Fruit fly (Drosophila melanogaster) whole organism, embryonic: ENCODE results near the gene Ppox.

Source experiments
- Asciz ChIP-seq: fragments of 200-800 bp; sonication (Bioruptor generic); optimal IDR thresholded peaks from 2 replicates; lab custom pipeline; 2017; ENCODE audit warnings: missing biosample characterization, mild to moderate bottlenecking, missing genetic modification characterization, missing genetic modification reagents
- B-H1 ChIP-seq: fragments of 200-800 bp; sonication (Bioruptor generic); IDR thresholded peaks from 3 replicates; pipeline ENCODE4 v1.3.6; 2022; ENCODE audit warnings: missing biosample characterization, missing genetic modification characterization
- CG10274 ChIP-seq: fragments of 200-800 bp; sonication (Bioruptor generic); optimal IDR thresholded peaks from 3 replicates; lab custom pipeline; 2017; ENCODE audit warnings: missing biosample characterization, mild to moderate bottlenecking, missing genetic modification characterization
- CG10431 ChIP-seq: fragments of 200-800 bp; sonication (Bioruptor generic); optimal IDR thresholded peaks from 3 replicates; lab custom pipeline; 2018; ENCODE audit warnings: missing biosample characterization, mild to moderate bottlenecking, missing genetic modification characterization
- CG11560 ChIP-seq: fragments of 200-800 bp; sonication (Bioruptor generic); IDR thresholded peaks from 3 replicates; pipeline ENCODE4 v1.3.6; 2022; ENCODE audit warnings: missing biosample characterization, missing genetic modification characterization
- CG11695 ChIP-seq: fragments of 200-800 bp; sonication (Bioruptor generic); IDR thresholded peaks from 3 replicates; pipeline ENCODE4 v1.3.6; 2022; ENCODE audit warnings: missing biosample characterization, missing genetic modification characterization
- CG12769 ChIP-seq: fragments of 200-800 bp; sonication (Bioruptor generic); optimal IDR thresholded peaks from 2 replicates; lab custom pipeline; 2019; ENCODE audit warnings: missing biosample characterization, mild to moderate bottlenecking, missing genetic modification characterization, moderate library complexity
- CG17186 ChIP-seq: fragments of 200-800 bp; sonication (Bioruptor generic); optimal IDR thresholded peaks from 3 replicates; lab custom pipeline; 2017; ENCODE audit warnings: missing biosample characterization, missing genetic modification reagents, missing genetic modification characterization
- CG17385 ChIP-seq: fragments of 200-800 bp; sonication (Bioruptor generic); optimal IDR thresholded peaks from 3 replicates; lab custom pipeline; 2018; ENCODE audit warnings: missing biosample characterization, mild to moderate bottlenecking, missing genetic modification characterization
- CG17612 ChIP-seq: fragments of 200-800 bp; sonication (Bioruptor generic); IDR thresholded peaks from 2 replicates; pipeline ENCODE4 v1.3.6; 2022; ENCODE audit warnings: missing biosample characterization, missing genetic modification characterization
- CG2199 ChIP-seq: fragments of 200-800 bp; sonication (Bioruptor generic); IDR thresholded peaks from 3 replicates; pipeline ENCODE4 v1.3.6; 2022; ENCODE audit warnings: missing biosample characterization, missing genetic modification characterization
- CG4424 ChIP-seq: fragments of 200-800 bp; sonication (Bioruptor generic); optimal IDR thresholded peaks from 3 replicates; lab custom pipeline; 2016; ENCODE audit warnings: missing biosample characterization, missing genetic modification characterization
- CG4730 ChIP-seq: fragments of 200-800 bp; sonication (Bioruptor generic); IDR thresholded peaks from 2 replicates; pipeline ENCODE4 v1.3.6; 2022; ENCODE audit warnings: missing biosample characterization, missing genetic modification characterization
- CG6689 ChIP-seq: fragments of 200-800 bp; sonication (Bioruptor generic); IDR thresholded peaks from 2 replicates; pipeline ENCODE4 v1.3.6; 2022; ENCODE audit warnings: missing biosample characterization, missing genetic modification characterization
- CG7745 ChIP-seq: fragments of 200-800 bp; sonication (Bioruptor generic); optimal IDR thresholded peaks from 2 replicates; lab custom pipeline; 2018; ENCODE audit warnings: missing biosample characterization, mild to moderate bottlenecking, missing genetic modification characterization, moderate library complexity
- CG7786 ChIP-seq: fragments of 200-800 bp; sonication (Bioruptor generic); optimal IDR thresholded peaks from 2 replicates; lab custom pipeline; 2016; ENCODE audit warnings: missing biosample characterization, missing genetic modification characterization
- CG7987 ChIP-seq: fragments of 200-800 bp; sonication (Bioruptor generic); optimal IDR thresholded peaks from 2 replicates; lab custom pipeline; 2018; ENCODE audit warnings: missing biosample characterization, mild to moderate bottlenecking, missing genetic modification characterization, moderate library complexity
- CG9437 ChIP-seq: fragments of 200-800 bp; sonication (Bioruptor generic); optimal IDR thresholded peaks from 2 replicates; lab custom pipeline; 2018; ENCODE audit warnings: missing biosample characterization, mild to moderate bottlenecking, missing genetic modification characterization
- CHES-1-like ChIP-seq: fragments of 200-800 bp; sonication (Bioruptor generic); optimal IDR thresholded peaks from 2 replicates; lab custom pipeline; 2016; ENCODE audit warnings: missing biosample characterization, missing genetic modification characterization
- Dbx ChIP-seq: fragments of 200-800 bp; sonication (Bioruptor generic); IDR thresholded peaks from 3 replicates; pipeline ENCODE4 v1.3.6; 2022; ENCODE audit warnings: missing biosample characterization, missing genetic modification characterization
- Drgx ChIP-seq: fragments of 200-800 bp; sonication (Bioruptor generic); IDR thresholded peaks from 2 replicates; pipeline ENCODE4 v1.3.6; 2022; ENCODE audit warnings: missing biosample characterization, missing genetic modification characterization
- E2f1 ChIP-seq: fragments of 200-800 bp; sonication (Bioruptor generic); IDR thresholded peaks from 2 replicates; pipeline ENCODE4 v1.3.6; 2022; ENCODE audit warnings: missing biosample characterization, missing genetic modification characterization
- Fer1 ChIP-seq: fragments of 200-800 bp; sonication (Bioruptor generic); optimal IDR thresholded peaks from 2 replicates; lab custom pipeline; 2017; ENCODE audit warnings: missing biosample characterization, mild to moderate bottlenecking, missing genetic modification characterization
- HLH3B ChIP-seq: fragments of 200-800 bp; sonication (Bioruptor generic); IDR thresholded peaks from 2 replicates; pipeline ENCODE4 v1.3.6; 2022; ENCODE audit warnings: missing biosample characterization, missing genetic modification characterization
- Max ChIP-seq: fragments of 200-800 bp; sonication (Bioruptor generic); optimal IDR thresholded peaks from 2 replicates; lab custom pipeline; 2016; ENCODE audit warnings: missing biosample characterization, mild to moderate bottlenecking, missing genetic modification characterization
- Med ChIP-seq: fragments of 200-800 bp; sonication (Bioruptor generic); peaks from one replicate; lab custom pipeline; 2016; ENCODE audit warnings: missing biosample characterization, missing genetic modification characterization, mild to moderate bottlenecking, inconsistent platforms, moderate library complexity
- Meics ChIP-seq: fragments of 200-800 bp; sonication (Bioruptor generic); optimal IDR thresholded peaks from 2 replicates; lab custom pipeline; 2017; ENCODE audit warnings: missing biosample characterization, mild to moderate bottlenecking, missing genetic modification characterization
- NfI ChIP-seq: fragments of 200-800 bp; sonication (Bioruptor generic); optimal IDR thresholded peaks from 3 replicates; lab custom pipeline; 2018; ENCODE audit warnings: missing biosample characterization, mild to moderate bottlenecking, missing genetic modification characterization, moderate library complexity
- Ptx1 ChIP-seq: fragments of 200-800 bp; sonication (Bioruptor generic); IDR thresholded peaks from 2 replicates; pipeline ENCODE4 v1.3.6; 2022; ENCODE audit warnings: missing biosample characterization, missing genetic modification characterization
- Ssrp ChIP-seq: fragments of 200-800 bp; sonication (Bioruptor generic); optimal IDR thresholded peaks from 2 replicates; lab custom pipeline; 2018; ENCODE audit warnings: missing biosample characterization, mild to moderate bottlenecking, missing genetic modification characterization, moderate library complexity
- Taf1 ChIP-seq: fragments of 200-800 bp; sonication (Bioruptor generic); IDR thresholded peaks from 2 replicates; pipeline ENCODE4 v1.3.6; 2022; ENCODE audit warnings: missing biosample characterization, missing genetic modification characterization
- Xrp1 ChIP-seq: fragments of 200-800 bp; sonication (Bioruptor generic); IDR thresholded peaks from 2 replicates; pipeline ENCODE4 v1.3.6; 2022; ENCODE audit warnings: missing biosample characterization, missing genetic modification characterization
- bab2 ChIP-seq: fragments of 200-800 bp; sonication (Bioruptor generic); optimal IDR thresholded peaks from 2 replicates; lab custom pipeline; 2016; ENCODE audit warnings: missing biosample characterization, missing genetic modification characterization
- croc ChIP-seq: fragments of 200-800 bp; sonication (Bioruptor generic); conservative IDR thresholded peaks from 3 replicates; pipeline ENCODE4 v1.3.6; 2022; ENCODE audit warnings: missing biosample characterization, missing genetic modification characterization
- dm ChIP-seq: fragments of 200-800 bp; sonication (Bioruptor generic); optimal IDR thresholded peaks from 3 replicates; lab custom pipeline; 2016; ENCODE audit warnings: missing biosample characterization, missing genetic modification characterization
- dpn ChIP-seq, 2 experiments: fragments of 200-800 bp; sonication (Bioruptor generic); optimal IDR thresholded peaks; 3 replicates each; lab custom pipeline; 2016; ENCODE audit warnings: missing biosample characterization in 2 of 2, missing genetic modification characterization in 2 of 2
- dysf ChIP-seq: fragments of 200-800 bp; sonication (Bioruptor generic); IDR thresholded peaks from 3 replicates; pipeline ENCODE4 v1.3.6; 2022; ENCODE audit warnings: missing biosample characterization, missing genetic modification characterization
- fd3F ChIP-seq: fragments of 200-800 bp; sonication (Bioruptor generic); optimal IDR thresholded peaks from 2 replicates; lab custom pipeline; 2018; ENCODE audit warnings: missing biosample characterization, mild to moderate bottlenecking, missing genetic modification characterization, moderate library complexity
- gt ChIP-seq: fragments of 200-800 bp; sonication (Bioruptor generic); IDR thresholded peaks from 2 replicates; pipeline ENCODE4 v1.3.6; 2022; ENCODE audit warnings: missing biosample characterization, missing genetic modification characterization
- hkb ChIP-seq, 2 experiments: fragments of 200-800 bp in 1 of 2; fragments of >200 bp in 1 of 2; sonication (Bioruptor generic) in 1 of 2; IDR thresholded peaks in 1 of 2; optimal IDR thresholded peaks in 1 of 2; 2 replicates each; pipeline versions ENCODE4 v1.3.6 to Lab custom; 2017 to 2022; ENCODE audit warnings: missing biosample characterization in 1 of 2, missing genetic modification characterization in 1 of 2
- nerfin-1 ChIP-seq: fragments of 200-800 bp; sonication (Bioruptor generic); optimal IDR thresholded peaks from 3 replicates; lab custom pipeline; 2019; ENCODE audit warnings: missing biosample characterization, mild to moderate bottlenecking, missing genetic modification characterization, moderate library complexity
- pan ChIP-seq, 4 experiments: fragments of >200 bp in 3 of 4; fragments of 200-800 bp in 1 of 4; sonication (Bioruptor generic) in 1 of 4; optimal IDR thresholded peaks in 3 of 4; IDR thresholded peaks in 1 of 4; 2 replicates each; pipeline versions ENCODE4 v1.3.6 to Lab custom; 2017 to 2022; ENCODE audit warnings: missing biosample characterization in 2 of 4, missing genetic modification characterization in 2 of 4, mixed read lengths in 1 of 4
- pho ChIP-seq: fragments of 200-800 bp; sonication (Bioruptor generic); optimal IDR thresholded peaks from 2 replicates; lab custom pipeline; 2016; ENCODE audit warnings: missing biosample characterization, missing genetic modification characterization
- prd ChIP-seq, 3 experiments: fragments of >200 bp in 2 of 3; fragments of 200-800 bp in 1 of 3; sonication (Bioruptor generic) in 1 of 3; optimal IDR thresholded peaks in 2 of 3; IDR thresholded peaks in 1 of 3; 2 replicates in 2 of 3; 3 replicates in 1 of 3; pipeline versions ENCODE4 v1.3.6 to Lab custom; 2017 to 2022; ENCODE audit warnings: missing biosample characterization in 1 of 3, missing genetic modification characterization in 1 of 3
- row ChIP-seq: fragments of 200-800 bp; sonication (Bioruptor generic); IDR thresholded peaks from 3 replicates; pipeline ENCODE4 v1.3.6; 2022; ENCODE audit warnings: missing biosample characterization, missing genetic modification characterization
- schlank ChIP-seq: fragments of 200-800 bp; sonication (Bioruptor generic); optimal IDR thresholded peaks from 2 replicates; lab custom pipeline; 2018; ENCODE audit warnings: missing biosample characterization, mild to moderate bottlenecking, missing genetic modification characterization
- shn ChIP-seq: fragments of 200-800 bp; sonication (Bioruptor generic); optimal IDR thresholded peaks from 3 replicates; lab custom pipeline; 2016; ENCODE audit warnings: missing biosample characterization, missing genetic modification characterization
- tgo ChIP-seq: fragments of 200-800 bp; sonication (Bioruptor generic); IDR thresholded peaks from 3 replicates; pipeline ENCODE4 v1.3.6; 2022; ENCODE audit warnings: missing biosample characterization, missing genetic modification characterization
- zfh2 ChIP-seq: fragments of 200-800 bp; sonication (Bioruptor generic); optimal IDR thresholded peaks from 2 replicates; lab custom pipeline; 2016; ENCODE audit warnings: missing biosample characterization, missing genetic modification characterization

Gene Ppox

DNA sequence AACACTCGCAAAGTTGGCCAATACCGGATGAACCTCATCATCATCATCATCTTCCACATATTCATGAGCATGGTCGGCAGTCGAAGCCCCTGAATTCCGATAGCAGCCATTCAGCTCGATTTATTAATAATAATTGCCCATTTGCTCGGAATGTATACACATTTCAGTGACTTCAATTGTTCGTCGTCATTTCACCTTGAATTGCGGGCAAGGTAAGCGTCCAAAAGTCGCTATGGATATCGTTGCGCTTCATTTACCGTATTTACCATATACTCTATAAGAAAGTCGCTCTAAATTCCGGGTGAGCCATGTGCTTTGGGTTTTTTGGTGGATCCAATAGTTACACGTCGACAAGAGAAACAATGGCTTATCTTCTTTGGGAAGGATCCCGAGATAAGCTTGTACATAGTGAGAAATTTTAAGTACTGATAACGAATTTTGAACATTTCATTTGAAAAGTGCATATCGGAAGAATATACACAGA lies 35.6 kb downstream of the Ppox start (continued):
- TF ChIP-seq fd3F (GFP tag; lab: Kevin White, UChicago) (peak; percentile 37), schlank (tag; lab: Kevin White, UChicago) (no peak), CG11560 (tag; lab: Robert Waterston, UW) (no peak), prd (optimal IDR thresholded peaks at IDR 0.05; lab: Kevin White, UChicago) (no peak), prd (GFP tag; IDR thresholded peaks at IDR 0.05; lab: Robert Waterston, UW) (peak; percentile 31; the same call in 1 of the 3 replicates), Drgx (GFP tag; lab: Robert Waterston, UW) (peak; percentile 43; the same call in 1 of the 2 replicates), CG9437 (GFP tag; lab: Kevin White, UChicago) (peak; percentile 45), Max (GFP tag; lab: Kevin White, UChicago) (peak; percentile 2), Taf1 (no peak), bab2 (GFP tag; lab: Kevin White, UChicago) (peak; percentile 13), Meics (GFP tag; lab: Kevin White, UChicago) (peak; percentile 22), CHES-1-like (peak; percentile 9), shn (GFP tag; lab: Kevin White, UChicago) (peak; percentile 19), B-H1 (GFP tag; lab: Robert Waterston, UW) (no peak), tgo (GFP tag; lab: Robert Waterston, UW) (0 out of 3 replicates have a peak, but pooled peaks have one; percentile 31), hkb (optimal IDR thresholded peaks at IDR 0.05; lab: Kevin White, UChicago) (no peak), hkb (GFP tag; IDR thresholded peaks at IDR 0.05; lab: Robert Waterston, UW) (peak; percentile 33; the same call in 1 of the 2 replicates), pan (optimal IDR thresholded peaks at IDR 0.05; lab: Kevin White, UChicago) (no peak), pan (GFP tag; optimal IDR thresholded peaks at IDR 0.05 in 1 of 2, IDR thresholded peaks at IDR 0.05 in 1 of 2) (peak in 1 of 2 experiments; percentile 67), Ptx1 (GFP tag; lab: Robert Waterston, UW) (peak; percentile 70), CG17385 (GFP tag; lab: Kevin White, UChicago) (peak; percentile 33), CG12769 (no peak), Fer1 (peak; percentile 26), CG7786 (peak; percentile 38), gt (GFP tag; lab: Robert Waterston, UW) (no peak), HLH3B (GFP tag; lab: Robert Waterston, UW) (no peak), CG17612 (no peak), dpn (GFP tag; optimal IDR thresholded peaks at IDR 0.05; lab: Kevin White, UChicago) (peak in 1 of 2 experiments; percentile 39), NfI (GFP tag; lab: Kevin White, UChicago) (peak; percentile 32), CG4730 (peak; percentile 29; the same call in 1 of the 2 replicates), CG6689 (GFP tag; lab: Robert Waterston, UW) (peak; percentile 30; the same call in 1 of the 2 replicates), zfh2 (peak; percentile 46), CG10274 (peak; percentile 88), Xrp1 (peak; percentile 43; the same call in 1 of the 2 replicates), nerfin-1 (peak; percentile 19), Dbx (GFP tag; lab: Robert Waterston, UW) (no peak), croc (GFP tag; lab: Robert Waterston, UW) (no peak), dysf (GFP tag; lab: Robert Waterston, UW) (peak; percentile 47; the same call in 1 of the 3 replicates), CG2199 (GFP tag; lab: Robert Waterston, UW) (0 out of 3 replicates have a peak, but pooled peaks have one; percentile 48), pho (GFP tag; lab: Kevin White, UChicago) (peak; percentile 18), dm (GFP tag; lab: Kevin White, UChicago) (peak; percentile 29), CG4424 (peak; percentile 37), Asciz (no peak), CG11695 (0 out of 3 replicates have a peak, but pooled peaks have one; percentile 57), CG7745 (tag; lab: Kevin White, UChicago) (no peak), Ssrp (tag; lab: Kevin White, UChicago) (peak; percentile 9), Med (peak; percentile 82), CG17186 (no peak), CG7987 (peak; percentile 12), row (GFP tag; lab: Robert Waterston, UW) (peak; percentile 64), CG10431 (GFP tag; lab: Kevin White, UChicago) (no peak), E2f1 (peak; percentile 34; the same call in 1 of the 2 replicates)
